Fruit fly (Drosophila melanogaster) whole organism, embryonic: Measurements from ENCODE around the gene Alg11.

ENCODE experiments used
- Aef1 ChIP-seq: fragments of 200-800 bp; sonication (Bioruptor generic); IDR thresholded peaks from 3 replicates; pipeline ENCODE4 v1.3.6; 2022; ENCODE audit warnings: missing biosample characterization, missing genetic modification characterization
- Atf-2 ChIP-seq: fragments of 200-800 bp; sonication (Bioruptor generic); optimal IDR thresholded peaks from 2 replicates; lab custom pipeline; 2016; ENCODE audit warnings: missing biosample characterization, missing genetic modification characterization
- Atf3 ChIP-seq: fragments of 200-800 bp; sonication (Bioruptor generic); optimal IDR thresholded peaks from 3 replicates; lab custom pipeline; 2016; ENCODE audit warnings: missing biosample characterization, missing genetic modification characterization
- BEAF-32 ChIP-seq: fragments of 200-800 bp; sonication (Bioruptor generic); optimal IDR thresholded peaks from 3 replicates; lab custom pipeline; 2017; ENCODE audit warnings: missing biosample characterization, missing genetic modification characterization, mild to moderate bottlenecking, moderate library complexity, missing genetic modification reagents
- CG10565 ChIP-seq: fragments of 200-800 bp; sonication (Bioruptor generic); optimal IDR thresholded peaks from 3 replicates; lab custom pipeline; 2016; ENCODE audit warnings: missing biosample characterization, mild to moderate bottlenecking, missing genetic modification characterization
- CG11085 ChIP-seq: fragments of 200-800 bp; sonication (Bioruptor generic); IDR thresholded peaks from 2 replicates; pipeline ENCODE4 v1.3.6; 2022; ENCODE audit warnings: missing biosample characterization, missing genetic modification characterization
- CG11560 ChIP-seq: fragments of 200-800 bp; sonication (Bioruptor generic); IDR thresholded peaks from 3 replicates; pipeline ENCODE4 v1.3.6; 2022; ENCODE audit warnings: missing biosample characterization, missing genetic modification characterization
- CG12744 ChIP-seq: fragments of 200-800 bp; sonication (Bioruptor generic); optimal IDR thresholded peaks from 2 replicates; lab custom pipeline; 2016; ENCODE audit warnings: missing biosample characterization, missing genetic modification characterization
- CG14710 ChIP-seq: fragments of 200-800 bp; sonication (Bioruptor generic); optimal IDR thresholded peaks from 3 replicates; lab custom pipeline; 2019; ENCODE audit warnings: missing biosample characterization, mild to moderate bottlenecking, missing genetic modification characterization, moderate library complexity
- CG15514 ChIP-seq: fragments of 200-800 bp; sonication (Bioruptor generic); optimal IDR thresholded peaks from 3 replicates; lab custom pipeline; 2017; ENCODE audit warnings: missing biosample characterization, missing genetic modification characterization, mild to moderate bottlenecking, moderate library complexity, missing genetic modification reagents
- CG16863 ChIP-seq: fragments of 200-800 bp; sonication (Bioruptor generic); optimal IDR thresholded peaks from 3 replicates; lab custom pipeline; 2016; ENCODE audit warnings: missing biosample characterization, missing genetic modification characterization
- CG30431 ChIP-seq: fragments of 200-800 bp; sonication (Bioruptor generic); optimal IDR thresholded peaks from 2 replicates; lab custom pipeline; 2017; ENCODE audit warnings: missing biosample characterization, missing genetic modification characterization
- CG3065 ChIP-seq: fragments of 200-800 bp; sonication (Bioruptor generic); optimal IDR thresholded peaks from 2 replicates; lab custom pipeline; 2016; ENCODE audit warnings: missing biosample characterization, missing genetic modification characterization
- CG32772 ChIP-seq: fragments of 200-800 bp; sonication (Bioruptor generic); IDR thresholded peaks from 2 replicates; pipeline ENCODE4 v1.3.6; 2022; ENCODE audit warnings: missing biosample characterization, missing genetic modification characterization
- CG42726 ChIP-seq: fragments of 200-800 bp; sonication (Bioruptor generic); IDR thresholded peaks from 2 replicates; pipeline ENCODE4 v1.3.6; 2022; ENCODE audit warnings: missing biosample characterization, missing genetic modification characterization; ENCODE audit not compliant: partially characterized antibody
- CG4617 ChIP-seq: fragments of 200-800 bp; sonication (Bioruptor generic); optimal IDR thresholded peaks from 3 replicates; lab custom pipeline; 2016; ENCODE audit warnings: missing biosample characterization, missing genetic modification characterization, borderline replicate concordance
- CG6272 ChIP-seq: fragments of 200-800 bp; sonication (Bioruptor generic); IDR thresholded peaks from 2 replicates; pipeline ENCODE4 v1.3.6; 2022; ENCODE audit warnings: missing biosample characterization, missing genetic modification characterization
- CG6689 ChIP-seq: fragments of 200-800 bp; sonication (Bioruptor generic); IDR thresholded peaks from 2 replicates; pipeline ENCODE4 v1.3.6; 2022; ENCODE audit warnings: missing biosample characterization, missing genetic modification characterization
- CG7839 ChIP-seq: fragments of 200-800 bp; sonication (Bioruptor generic); optimal IDR thresholded peaks from 3 replicates; lab custom pipeline; 2018; ENCODE audit warnings: missing biosample characterization, mild to moderate bottlenecking, missing genetic modification characterization, moderate library complexity
- CG8359 ChIP-seq: fragments of 200-800 bp; sonication (Bioruptor generic); optimal IDR thresholded peaks from 2 replicates; lab custom pipeline; 2017; ENCODE audit warnings: missing biosample characterization, mild to moderate bottlenecking, missing genetic modification characterization, borderline replicate concordance
- CG8944 ChIP-seq: fragments of 200-800 bp; sonication (Bioruptor generic); optimal IDR thresholded peaks from 3 replicates; lab custom pipeline; 2016; ENCODE audit warnings: missing biosample characterization, missing genetic modification characterization
- CG9932 ChIP-seq: fragments of 200-800 bp; sonication (Bioruptor generic); IDR thresholded peaks from 2 replicates; pipeline ENCODE4 v1.3.6; 2022; ENCODE audit warnings: missing biosample characterization, missing genetic modification characterization
- Dek ChIP-seq: fragments of 200-800 bp; sonication (Bioruptor generic); optimal IDR thresholded peaks from 3 replicates; lab custom pipeline; 2019; ENCODE audit warnings: missing biosample characterization, mild to moderate bottlenecking, missing genetic modification characterization, moderate library complexity
- Doc2 ChIP-seq: fragments of 200-800 bp; sonication (Bioruptor generic); IDR thresholded peaks from 2 replicates; pipeline ENCODE4 v1.3.6; 2022; ENCODE audit warnings: missing biosample characterization, missing genetic modification characterization
- E2f2 ChIP-seq: fragments of 200-800 bp; sonication (Bioruptor generic); IDR thresholded peaks from 2 replicates; pipeline ENCODE4 v1.3.6; 2022; ENCODE audit warnings: missing biosample characterization, missing genetic modification characterization
- ERR ChIP-seq: fragments of 200-800 bp; sonication (Bioruptor generic); optimal IDR thresholded peaks from 2 replicates; lab custom pipeline; 2016; ENCODE audit warnings: missing biosample characterization, missing genetic modification characterization
- Eip74EF ChIP-seq, 2 experiments: fragments of 200-800 bp in 1 of 2; fragments of >200 bp in 1 of 2; sonication (Bioruptor generic) in 1 of 2; optimal IDR thresholded peaks; 2 replicates each; lab custom pipeline; 2017 to 2019; ENCODE audit warnings: missing biosample characterization in 2 of 2, missing genetic modification characterization in 2 of 2, mild to moderate bottlenecking in 1 of 2, moderate library complexity in 1 of 2
- Fer3 ChIP-seq: fragments of 200-800 bp; sonication (Bioruptor generic); optimal IDR thresholded peaks from 2 replicates; lab custom pipeline; 2018; ENCODE audit warnings: missing biosample characterization, mild to moderate bottlenecking, missing genetic modification characterization, moderate library complexity
- H15 ChIP-seq: fragments of 200-800 bp; sonication (Bioruptor generic); IDR thresholded peaks from 3 replicates; pipeline ENCODE4 v1.3.6; 2022; ENCODE audit warnings: missing biosample characterization, missing genetic modification characterization
- HHEX ChIP-seq: fragments of 200-800 bp; sonication (Bioruptor generic); optimal IDR thresholded peaks from 3 replicates; lab custom pipeline; 2017; ENCODE audit warnings: missing biosample characterization, mild to moderate bottlenecking, missing genetic modification characterization, missing genetic modification reagents
- Hand ChIP-seq: fragments of 200-800 bp; sonication (Bioruptor generic); optimal IDR thresholded peaks from 2 replicates; lab custom pipeline; 2017; ENCODE audit warnings: mild to moderate bottlenecking, missing biosample characterization, missing genetic modification reagents, missing genetic modification characterization
- Hmr ChIP-seq: fragments of 200-800 bp; sonication (Bioruptor generic); optimal IDR thresholded peaks from 3 replicates; lab custom pipeline; 2017; ENCODE audit warnings: mild to moderate bottlenecking, missing biosample characterization, missing genetic modification reagents, missing genetic modification characterization
- Hr51 ChIP-seq, 2 experiments: fragments of 200-800 bp; sonication (Bioruptor generic); optimal IDR thresholded peaks; 2 replicates in 1 of 2; 3 replicates in 1 of 2; lab custom pipeline; 2016 to 2018; ENCODE audit warnings: missing biosample characterization in 2 of 2, missing genetic modification characterization in 2 of 2, mild to moderate bottlenecking in 1 of 2, moderate library complexity in 1 of 2
- NC2β ChIP-seq: fragments of 200-800 bp; sonication (Bioruptor generic); optimal IDR thresholded peaks from 2 replicates; lab custom pipeline; 2016; ENCODE audit warnings: missing biosample characterization, missing genetic modification characterization
- Spps ChIP-seq: fragments of 200-800 bp; sonication (Bioruptor generic); optimal IDR thresholded peaks from 2 replicates; lab custom pipeline; 2018; ENCODE audit warnings: missing biosample characterization, mild to moderate bottlenecking, missing genetic modification characterization
- Sry-β ChIP-seq: fragments of 200-800 bp; sonication (Bioruptor generic); optimal IDR thresholded peaks from 2 replicates; lab custom pipeline; 2018; ENCODE audit warnings: missing biosample characterization, mild to moderate bottlenecking, missing genetic modification characterization, moderate library complexity
- al ChIP-seq: fragments of 200-800 bp; sonication (Bioruptor generic); IDR thresholded peaks from 2 replicates; pipeline ENCODE4 v1.3.6; 2022; ENCODE audit warnings: missing biosample characterization, missing genetic modification characterization
- bsh ChIP-seq, 2 experiments: fragments of 200-800 bp; sonication (Bioruptor generic); optimal IDR thresholded peaks; 2 replicates each; lab custom pipeline; 2017 to 2018; ENCODE audit warnings: mild to moderate bottlenecking in 2 of 2, missing biosample characterization in 2 of 2, missing genetic modification characterization in 2 of 2, moderate library complexity in 1 of 2
- cad ChIP-seq: fragments of >200 bp; optimal IDR thresholded peaks from 2 replicates; lab custom pipeline; 2017; ENCODE audit warnings: missing biosample characterization, missing genetic modification characterization
- cato ChIP-seq: fragments of 200-800 bp; sonication (Bioruptor generic); optimal IDR thresholded peaks from 2 replicates; lab custom pipeline; 2016; ENCODE audit warnings: missing biosample characterization, missing genetic modification characterization, borderline replicate concordance
- gcm ChIP-seq: fragments of 200-800 bp; sonication (Bioruptor generic); optimal IDR thresholded peaks from 2 replicates; lab custom pipeline; 2019; ENCODE audit warnings: missing biosample characterization, mild to moderate bottlenecking, missing genetic modification characterization, moderate library complexity
- jumu ChIP-seq: fragments of 200-800 bp; sonication (Bioruptor generic); optimal IDR thresholded peaks from 3 replicates; lab custom pipeline; 2016; ENCODE audit warnings: missing biosample characterization, missing genetic modification characterization
- kay ChIP-seq: fragments of 200-800 bp; sonication (Bioruptor generic); optimal IDR thresholded peaks from 2 replicates; lab custom pipeline; 2016; ENCODE audit warnings: missing biosample characterization, missing genetic modification characterization
- lilli ChIP-seq: fragments of 200-800 bp; sonication (Bioruptor generic); optimal IDR thresholded peaks from 3 replicates; lab custom pipeline; 2016; ENCODE audit warnings: missing biosample characterization, missing genetic modification characterization
- pzg ChIP-seq: fragments of 200-800 bp; sonication (Bioruptor generic); optimal IDR thresholded peaks from 3 replicates; lab custom pipeline; 2018; ENCODE audit warnings: missing biosample characterization, mild to moderate bottlenecking, missing genetic modification characterization, moderate library complexity
- sd ChIP-seq: fragments of 200-800 bp; sonication (Bioruptor generic); optimal IDR thresholded peaks from 3 replicates; lab custom pipeline; 2018; ENCODE audit warnings: missing biosample characterization, mild to moderate bottlenecking, missing genetic modification characterization, moderate library complexity
- sim ChIP-seq: fragments of 200-800 bp; sonication (Bioruptor generic); IDR thresholded peaks from 2 replicates; pipeline ENCODE4 v1.3.6; 2022; ENCODE audit warnings: missing biosample characterization, missing genetic modification characterization
- sug ChIP-seq: fragments of 200-800 bp; optimal IDR thresholded peaks from 2 replicates; lab custom pipeline; 2019; ENCODE audit warnings: missing biosample characterization, mild to moderate bottlenecking, missing genetic modification characterization, moderate library complexity
- tin ChIP-seq: fragments of 200-800 bp; sonication (Bioruptor generic); optimal IDR thresholded peaks from 3 replicates; lab custom pipeline; 2016; ENCODE audit warnings: missing biosample characterization, missing genetic modification characterization
- toy ChIP-seq: fragments of 200-800 bp; sonication (Bioruptor generic); IDR thresholded peaks from 2 replicates; pipeline ENCODE4 v1.3.6; 2022; ENCODE audit warnings: missing biosample characterization, missing genetic modification characterization
- twi ChIP-seq: fragments of 200-800 bp; optimal IDR thresholded peaks from 2 replicates; lab custom pipeline; 2019; ENCODE audit warnings: missing biosample characterization, mild to moderate bottlenecking, missing genetic modification characterization, moderate library complexity

Alg11 gene

DNA sequence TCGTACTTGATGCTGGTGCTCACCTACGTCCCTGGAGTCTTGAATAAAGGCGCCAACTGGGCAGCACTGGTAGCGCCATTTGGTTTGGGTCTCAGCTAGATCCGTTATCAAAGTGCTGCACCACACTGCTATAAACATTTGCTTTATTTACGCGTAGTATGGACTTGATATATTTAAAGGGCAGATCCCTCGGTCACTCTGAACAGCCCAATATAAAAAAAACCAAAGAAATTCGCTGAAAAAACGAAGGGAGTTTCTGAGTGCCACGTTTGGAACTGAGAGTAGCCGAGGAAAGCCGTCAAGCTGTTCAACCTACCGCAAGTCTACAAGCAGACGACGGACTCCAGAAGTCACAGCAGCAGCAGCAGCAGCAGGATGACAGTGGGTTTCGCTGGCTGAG is 15.2 kb downstream of the Alg11 start, which contains the start of gene Atox1 (continued):
- TF ChIP-seq kay (GFP tag; lab: Kevin White, UChicago) (no peak), CG42726 (peak; percentile 43; the same call in 1 of the 2 replicates), Hand (GFP tag; lab: Kevin White, UChicago) (no peak), twi (tag; lab: Kevin White, UChicago) (no peak), al (GFP tag; lab: Robert Waterston, UW) (no peak), tin (peak; percentile 32), sim (no peak), pzg (GFP tag; lab: Kevin White, UChicago) (peak; percentile 96), toy (no peak), Sry-β (GFP tag; lab: Kevin White, UChicago) (peak; percentile 38), CG32772 (GFP tag; lab: Robert Waterston, UW) (peak; percentile 59), CG6689 (GFP tag; lab: Robert Waterston, UW) (no peak), cad (GFP tag; lab: Kevin White, UChicago) (peak; percentile 8), jumu (peak; percentile 24), Doc2 (GFP tag; lab: Robert Waterston, UW) (no peak), CG15514 (GFP tag; lab: Kevin White, UChicago) (peak; percentile 87), gcm (GFP tag; lab: Kevin White, UChicago) (peak; percentile 23), CG11085 (GFP tag; lab: Robert Waterston, UW) (no peak), CG3065 (GFP tag; lab: Kevin White, UChicago) (no peak), cato (GFP tag; lab: Kevin White, UChicago) (no peak), CG8944 (GFP tag; lab: Kevin White, UChicago) (no peak), CG7839 (tag; lab: Kevin White, UChicago) (peak; percentile 28), Atf-2 (GFP tag; lab: Kevin White, UChicago) (no peak), sd (tag; lab: Kevin White, UChicago) (peak; percentile 13), CG16863 (GFP tag; lab: Kevin White, UChicago) (no peak), Fer3 (tag; lab: Kevin White, UChicago) (peak; percentile 21), BEAF-32 (GFP tag; lab: Kevin White, UChicago) (peak; percentile 45), NC2β (GFP tag; lab: Kevin White, UChicago) (peak; percentile 1), HHEX (peak; percentile 6), E2f2 (GFP tag; lab: Robert Waterston, UW) (peak; percentile 99), Eip74EF (GFP tag; optimal IDR thresholded peaks at IDR 0.05; lab: Kevin White, UChicago) (no peak), ERR (GFP tag; lab: Kevin White, UChicago) (peak; percentile 46), CG11560 (peak; percentile 54; the same call in 2 of the 3 replicates), Hmr (GFP tag; lab: Kevin White, UChicago) (peak; percentile 89), bsh (GFP tag; optimal IDR thresholded peaks at IDR 0.05; lab: Kevin White, UChicago) (no peak), CG9932 (GFP tag; lab: Robert Waterston, UW) (no peak), CG4617 (GFP tag; lab: Kevin White, UChicago) (peak; percentile 73), Spps (tag; lab: Kevin White, UChicago) (no peak), Aef1 (GFP tag; lab: Robert Waterston, UW) (no peak), CG8359 (GFP tag; lab: Kevin White, UChicago) (no peak), Dek (tag; lab: Kevin White, UChicago) (peak; percentile 52), CG30431 (GFP tag; lab: Kevin White, UChicago) (no peak), Hr51 (GFP tag; optimal IDR thresholded peaks at IDR 0.05; lab: Kevin White, UChicago) (peak in 1 of 2 experiments; percentile 36), H15 (GFP tag; lab: Robert Waterston, UW) (no peak), lilli (GFP tag; lab: Kevin White, UChicago) (no peak), Atf3 (GFP tag; lab: Kevin White, UChicago) (no peak), CG10565 (no peak), sug (peak; percentile 59), CG12744 (GFP tag; lab: Kevin White, UChicago) (no peak), CG6272 (no peak), CG14710 (tag; lab: Kevin White, UChicago) (peak; percentile 65)
